Worm (Caenorhabditis elegans) whole organism, late embryonic: ENCODE measurements around the gene T05A12.4.
A peak's percentile ranks its signal among the peaks of the same experiment; 100 is the strongest.

ENCODE experiments used
- K09A11.1 ChIP-seq: sonication (generic microtip); optimal IDR thresholded peaks from 2 replicates; lab custom pipeline; 2017; ENCODE audit warnings: antibody characterized with exemption, mild to moderate bottlenecking, missing genetic modification characterization, missing compliant biosample characterization; ENCODE audit not compliant: insufficient read depth
- ceh-14 ChIP-seq: sonication (generic microtip); optimal IDR thresholded peaks from 2 replicates; lab custom pipeline; 2016; ENCODE audit warnings: missing genotype, missing genetic modification characterization, missing compliant biosample characterization
- ceh-34 ChIP-seq: sonication (generic microtip); optimal IDR thresholded peaks from 2 replicates; lab custom pipeline; 2016; ENCODE audit warnings: mild to moderate bottlenecking, missing genetic modification characterization, missing compliant biosample characterization
- ceh-45 ChIP-seq: fragments of 200-800 bp; sonication (Bioruptor generic); IDR thresholded peaks from 2 replicates; pipeline ENCODE4 v1.3.6; 2022; ENCODE audit warnings: missing genetic modification reagents, missing genetic modification characterization, missing compliant biosample characterization
- elt-2 ChIP-seq: sonication (generic microtip); optimal IDR thresholded peaks from 2 replicates; lab custom pipeline; 2016; ENCODE audit warnings: missing genetic modification reagents, missing genetic modification characterization, missing compliant biosample characterization
- hlh-15 ChIP-seq: sonication (generic microtip); optimal IDR thresholded peaks from 2 replicates; lab custom pipeline; 2016; ENCODE audit warnings: missing genetic modification characterization, missing compliant biosample characterization
- lim-6 ChIP-seq: sonication (generic microtip); optimal IDR thresholded peaks from 2 replicates; lab custom pipeline; 2016; ENCODE audit warnings: missing genetic modification characterization, missing compliant biosample characterization
- lin-11 ChIP-seq: fragments of 200-800 bp; sonication (Bioruptor generic); optimal IDR thresholded peaks from 2 replicates; lab custom pipeline; 2018; ENCODE audit warnings: mild to moderate bottlenecking, missing genetic modification characterization, missing compliant biosample characterization
- madf-2 ChIP-seq: sonication (generic microtip); optimal IDR thresholded peaks from 2 replicates; lab custom pipeline; 2017; ENCODE audit warnings: missing genetic modification characterization, missing compliant biosample characterization
- nhr-11 ChIP-seq: fragments of 150-350 bp; optimal IDR thresholded peaks from 2 replicates; lab custom pipeline; 2014; ENCODE audit warnings: missing biosample characterization, missing genetic modification characterization
- nhr-232 ChIP-seq: sonication (generic microtip); optimal IDR thresholded peaks from 2 replicates; lab custom pipeline; 2016; ENCODE audit warnings: missing genetic modification characterization, missing compliant biosample characterization
- rnt-1 ChIP-seq: sonication (generic microtip); optimal IDR thresholded peaks from 2 replicates; lab custom pipeline; 2016; ENCODE audit warnings: missing genetic modification characterization, missing compliant biosample characterization
- tbx-2 ChIP-seq: sonication (generic microtip); optimal IDR thresholded peaks from 2 replicates; lab custom pipeline; 2016; ENCODE audit warnings: missing genetic modification characterization, missing compliant biosample characterization

DNA sequence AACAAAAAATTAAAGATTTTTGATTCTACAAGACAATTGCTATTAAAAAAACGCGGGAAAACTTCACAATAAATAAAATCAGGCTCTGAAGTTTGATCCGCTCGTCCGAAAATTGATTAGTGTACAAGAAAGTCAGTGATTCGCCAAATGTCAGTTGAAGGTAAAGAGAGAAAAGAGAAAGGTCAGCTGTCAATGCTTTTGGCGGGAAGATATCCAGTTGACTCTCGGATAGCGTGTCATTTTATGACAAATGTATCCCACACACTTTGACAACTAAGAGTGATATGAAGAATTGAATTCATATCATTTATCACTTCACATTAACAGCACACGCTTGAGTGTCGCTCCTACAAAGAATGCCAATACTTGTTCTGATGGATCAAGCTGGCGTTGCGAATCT lies 59.1 kb downstream of the T05A12.4 start:
- TF ChIP-seq tbx-2 (tag; lab: Kevin White, UChicago): no peak
- TF ChIP-seq madf-2 (tag; lab: Kevin White, UChicago): no peak
- TF ChIP-seq lim-6 (tag; lab: Kevin White, UChicago): no peak
- no peak for TF ChIP-seq elt-2 (tag; lab: Kevin White, UChicago)
- TF ChIP-seq nhr-11 (tag; lab: Kevin White, UChicago): no peak
- no peak for TF ChIP-seq lin-11 (tag; lab: Kevin White, UChicago)
- no peak for TF ChIP-seq nhr-232 (tag; lab: Kevin White, UChicago)
- no peak for TF ChIP-seq ceh-14 (tag; lab: Kevin White, UChicago)
- TF ChIP-seq ceh-34: no peak
- TF ChIP-seq hlh-15: no peak
- peak; percentile 1 for TF ChIP-seq rnt-1 (tag; lab: Kevin White, UChicago)
- no peak for TF ChIP-seq K09A11.1 (tag; lab: Kevin White, UChicago)
- TF ChIP-seq ceh-45 (GFP tag; lab: Robert Waterston, UW): no peak
